Worm (Caenorhabditis elegans): Measurements from ENCODE around the gene tni-4.

Gene tni-4

ce11 chrIV:5209390-5209789, 5.0 kb downstream of the tni-4 start, which contains the start of the genes Y59E9AL.36 and nbet-1:
Y59E9AL.36 (minus strand) TSS chrIV:5209481.
nbet-1 (plus strand) TSS chrIV:5209501.
- TF ChIP-seq nhr-2 (tag; optimal IDR thresholded peaks at IDR 0.05) (no peak), mab-5 (tag; optimal IDR thresholded peaks at IDR 0.05) (no peak), ceh-39 (tag; optimal IDR thresholded peaks at IDR 0.05) (peak; percentile 50), sem-2 (GFP tag; optimal IDR thresholded peaks at IDR 0.05) (no peak), lin-32 (GFP tag; optimal IDR thresholded peaks at IDR 0.05) (no peak), nhr-237 (tag; optimal IDR thresholded peaks at IDR 0.05) (peak; percentile 84), flh-1 (GFP tag; optimal IDR thresholded peaks at IDR 0.05) (no peak), lin-13 (tag; optimal IDR thresholded peaks at IDR 0.05) (peak; percentile 73), unc-120 (tag; optimal IDR thresholded peaks at IDR 0.05; ENCODE audit: poor library complexity, severe bottlenecking) (peak; percentile 8), snpc-4 (tag; optimal IDR thresholded peaks at IDR 0.05) (no peak), nhr-28 (tag; optimal IDR thresholded peaks at IDR 0.05) (no peak), ceh-83 (GFP tag; optimal IDR thresholded peaks at IDR 0.05) (no peak), elt-1 (tag; optimal IDR thresholded peaks at IDR 0.05; ENCODE audit: borderline replicate concordance, insufficient read depth) (no peak), ham-2 (GFP tag; optimal IDR thresholded peaks at IDR 0.05) (no peak), mls-2 (tag; optimal IDR thresholded peaks at IDR 0.05) (no peak), lsy-2 (tag; optimal IDR thresholded peaks at IDR 0.05) (peak; percentile 70), bed-3 (GFP tag; optimal IDR thresholded peaks at IDR 0.05) (no peak), nhr-12 (tag; optimal IDR thresholded peaks at IDR 0.05) (no peak), hlh-1 (tag; optimal IDR thresholded peaks at IDR 0.05) (peak; percentile 55), mep-1 (tag; optimal IDR thresholded peaks at IDR 0.05) (peak; percentile 57), elt-3 (tag; optimal IDR thresholded peaks at IDR 0.05) (no peak), cnd-1 (tag; optimal IDR thresholded peaks at IDR 0.05) (no peak), ceh-43 (GFP tag; optimal IDR thresholded peaks at IDR 0.05) (no peak), M03D4.4 (tag; optimal IDR thresholded peaks at IDR 0.05) (peak; percentile 13), drap-1 (GFP tag; optimal IDR thresholded peaks at IDR 0.05) (no peak), ztf-11 (tag; optimal IDR thresholded peaks at IDR 0.05) (no peak), sptf-1 (tag; optimal IDR thresholded peaks at IDR 0.05) (no peak), zip-8 (tag; optimal IDR thresholded peaks at IDR 0.05) (no peak), unc-62 (GFP tag; optimal IDR thresholded peaks at IDR 0.05) (no peak), blmp-1 (tag; optimal IDR thresholded peaks at IDR 0.05) (no peak), pha-4 (tag; optimal IDR thresholded peaks at IDR 0.05) (peak; percentile 51), unc-39 (tag; optimal IDR thresholded peaks at IDR 0.05) (no peak), nhr-76 (tag; optimal IDR thresholded peaks at IDR 0.05) (no peak), tbx-8 (GFP tag; optimal IDR thresholded peaks at IDR 0.05) (no peak), ces-1 (GFP tag; optimal IDR thresholded peaks at IDR 0.05) (peak; percentile 76)

- TF ChIP-seq cnd-1 (tag; optimal IDR thresholded peaks at IDR 0.05) (no peak), nhr-28 (tag; optimal IDR thresholded peaks at IDR 0.05) (no peak), drap-1 (GFP tag; optimal IDR thresholded peaks at IDR 0.05) (no peak), mep-1 (tag; optimal IDR thresholded peaks at IDR 0.05) (no peak), unc-62 (GFP tag; optimal IDR thresholded peaks at IDR 0.05) (no peak), nhr-76 (tag; optimal IDR thresholded peaks at IDR 0.05) (no peak), mab-5 (tag; optimal IDR thresholded peaks at IDR 0.05) (no peak), blmp-1 (tag; optimal IDR thresholded peaks at IDR 0.05) (no peak)
These were observed 6.2 kb downstream of the tni-4 start for ce11 chrIV:5210606-5211005.

ce11 chrIV:5215092-5215491, 10.7 kb downstream of the tni-4 start, which contains the start of gene Y59E9AL.4:
Y59E9AL.4 (minus strand) TSS chrIV:5215192.
- no peak for TF ChIP-seq nhr-2 (tag; optimal IDR thresholded peaks at IDR 0.05)
- TF ChIP-seq blmp-1 (tag; optimal IDR thresholded peaks at IDR 0.05), result no peak
- TF ChIP-seq M03D4.4 (tag; optimal IDR thresholded peaks at IDR 0.05), result no peak
- TF ChIP-seq flh-1 (GFP tag; optimal IDR thresholded peaks at IDR 0.05), result no peak
- TF ChIP-seq nhr-76 (tag; optimal IDR thresholded peaks at IDR 0.05), result no peak
- TF ChIP-seq lsy-2 (tag; optimal IDR thresholded peaks at IDR 0.05), result no peak
- no peak for TF ChIP-seq unc-39 (tag; optimal IDR thresholded peaks at IDR 0.05)
- TF ChIP-seq snpc-4 (tag; optimal IDR thresholded peaks at IDR 0.05), result no peak
- no peak for TF ChIP-seq cnd-1 (tag; optimal IDR thresholded peaks at IDR 0.05)
- no peak for TF ChIP-seq ceh-83 (GFP tag; optimal IDR thresholded peaks at IDR 0.05)
- no peak for TF ChIP-seq sptf-1 (tag; optimal IDR thresholded peaks at IDR 0.05)
- TF ChIP-seq nhr-28 (tag; optimal IDR thresholded peaks at IDR 0.05), result no peak
- no peak for TF ChIP-seq drap-1 (GFP tag; optimal IDR thresholded peaks at IDR 0.05)

ce11 chrIV:5216349-5216748, 12.0 kb downstream of the tni-4 start:
- TF ChIP-seq elt-3 (tag; optimal IDR thresholded peaks at IDR 0.05), result no peak
- no peak for TF ChIP-seq tbx-8 (GFP tag; optimal IDR thresholded peaks at IDR 0.05)
- no peak for TF ChIP-seq ceh-83 (GFP tag; optimal IDR thresholded peaks at IDR 0.05)
- TF ChIP-seq snpc-4 (tag; optimal IDR thresholded peaks at IDR 0.05), result no peak
- no peak for TF ChIP-seq nhr-28 (tag; optimal IDR thresholded peaks at IDR 0.05)
- no peak for TF ChIP-seq mep-1 (tag; optimal IDR thresholded peaks at IDR 0.05)
- TF ChIP-seq drap-1 (GFP tag; optimal IDR thresholded peaks at IDR 0.05), result no peak
- no peak for TF ChIP-seq unc-39 (tag; optimal IDR thresholded peaks at IDR 0.05)
- no peak for TF ChIP-seq nhr-2 (tag; optimal IDR thresholded peaks at IDR 0.05)
- no peak for TF ChIP-seq ces-1 (GFP tag; optimal IDR thresholded peaks at IDR 0.05)
- no peak for TF ChIP-seq mab-5 (tag; optimal IDR thresholded peaks at IDR 0.05)
- no peak for TF ChIP-seq sem-2 (GFP tag; optimal IDR thresholded peaks at IDR 0.05)
- TF ChIP-seq nhr-76 (tag; optimal IDR thresholded peaks at IDR 0.05), result no peak
- no peak for TF ChIP-seq pha-4 (tag; optimal IDR thresholded peaks at IDR 0.05)
- TF ChIP-seq ztf-11 (tag; optimal IDR thresholded peaks at IDR 0.05), result no peak
- TF ChIP-seq nhr-237 (tag; optimal IDR thresholded peaks at IDR 0.05), result no peak

All from whole organism, mixed stage, embryonic.